Fruit fly (Drosophila melanogaster) whole organism, wandering third instar larva: ENCODE results near the gene CG7772.

Experiments used
- CG32264 ChIP-seq: fragments of 200-800 bp; sonication (Bioruptor generic); optimal IDR thresholded peaks from 2 replicates; lab custom pipeline; 2016; ENCODE audit warnings: missing biosample characterization, missing genetic modification characterization
- CG9705 ChIP-seq: fragments of 200-800 bp; sonication (Bioruptor generic); optimal IDR thresholded peaks from 2 replicates; lab custom pipeline; 2018; ENCODE audit warnings: missing biosample characterization, mild to moderate bottlenecking, missing genetic modification characterization
- Mio ChIP-seq: sonication (Bioruptor generic); optimal IDR thresholded peaks from 2 replicates; lab custom pipeline; 2016; ENCODE audit warnings: missing biosample characterization, missing genetic modification characterization
- Sp1 ChIP-seq: fragments of 200-800 bp; sonication (Bioruptor generic); optimal IDR thresholded peaks from 3 replicates; lab custom pipeline; 2019; ENCODE audit warnings: missing biosample characterization, mild to moderate bottlenecking, missing genetic modification characterization, moderate library complexity
- dl ChIP-seq, 2 experiments: fragments of 175-275, 200-275 bp in 1 of 2; fragments of 200-275 bp in 1 of 2; sonication (Bioruptor generic); optimal IDR thresholded peaks; lab custom pipeline; 2018; ENCODE audit warnings: mild to moderate bottlenecking in 2 of 2, missing biosample characterization in 2 of 2, missing genetic modification characterization in 2 of 2, moderate library complexity in 2 of 2; ENCODE audit not compliant: partially characterized antibody in 2 of 2, insufficient read depth in 1 of 2
- pan ChIP-seq: fragments of >200 bp; optimal IDR thresholded peaks from 2 replicates; lab custom pipeline; 2017
- usp ChIP-seq: fragments of >200 bp; optimal IDR thresholded peaks from 2 replicates; lab custom pipeline; 2017; ENCODE audit warnings: missing biosample characterization, missing genetic modification characterization

DNA sequence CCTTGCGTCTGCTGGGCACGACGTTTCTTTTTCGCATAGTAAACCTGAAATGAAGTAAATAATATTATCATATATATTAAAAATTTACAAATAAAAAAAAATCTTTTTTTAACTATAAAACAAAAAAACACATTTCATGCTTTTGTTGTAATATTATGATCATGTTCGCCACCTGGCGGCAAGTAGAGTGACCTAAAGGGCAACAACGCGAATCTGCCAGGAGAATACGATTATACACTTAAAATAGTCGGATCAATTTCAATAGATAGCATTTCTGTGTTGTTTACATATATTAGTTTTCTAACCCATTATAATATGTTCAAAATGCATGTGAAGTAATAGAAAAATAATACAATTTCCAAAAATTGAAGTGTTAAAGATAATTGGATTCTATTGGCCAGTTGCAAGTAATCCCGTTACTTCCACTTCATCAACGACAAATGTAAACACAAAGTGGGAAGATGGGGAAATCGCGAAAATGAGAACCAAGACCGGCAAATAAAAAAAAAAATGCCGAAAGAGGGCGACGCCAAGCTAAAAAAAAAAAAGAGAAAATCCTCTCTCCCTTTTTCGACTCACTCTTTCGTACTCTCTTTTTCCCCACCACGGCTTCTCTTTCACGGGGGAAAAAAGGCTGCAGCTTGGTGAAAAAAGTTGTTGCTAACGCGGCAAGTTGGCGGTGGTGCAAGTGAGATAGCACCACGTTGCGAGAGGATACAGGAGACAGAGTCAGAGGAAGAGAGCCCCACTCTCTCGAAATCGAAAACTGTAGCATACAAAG lies 36.3 kb downstream of the CG7772 start:
- TF ChIP-seq CG32264 (GFP tag; lab: Kevin White, UChicago) = no peak
- TF ChIP-seq Mio (GFP tag; lab: Kevin White, UChicago) = no peak
- TF ChIP-seq dl (GFP tag; optimal IDR thresholded peaks at IDR 0.05; lab: Kevin White, UChicago; ENCODE audit: insufficient read depth in 1 of 2, partially characterized antibody in 2 of 2) = peak in 1 of 2 experiments; percentile 11
- TF ChIP-seq Sp1 (GFP tag; lab: Kevin White, UChicago) = no peak
- no peak for TF ChIP-seq CG9705 (GFP tag; lab: Kevin White, UChicago)
- no peak for TF ChIP-seq usp (GFP tag; lab: Kevin White, UChicago)
- TF ChIP-seq pan = no peak
